Fruit fly (Drosophila melanogaster): ENCODE data around the gene CG33229.

CG33229 gene

DNA sequence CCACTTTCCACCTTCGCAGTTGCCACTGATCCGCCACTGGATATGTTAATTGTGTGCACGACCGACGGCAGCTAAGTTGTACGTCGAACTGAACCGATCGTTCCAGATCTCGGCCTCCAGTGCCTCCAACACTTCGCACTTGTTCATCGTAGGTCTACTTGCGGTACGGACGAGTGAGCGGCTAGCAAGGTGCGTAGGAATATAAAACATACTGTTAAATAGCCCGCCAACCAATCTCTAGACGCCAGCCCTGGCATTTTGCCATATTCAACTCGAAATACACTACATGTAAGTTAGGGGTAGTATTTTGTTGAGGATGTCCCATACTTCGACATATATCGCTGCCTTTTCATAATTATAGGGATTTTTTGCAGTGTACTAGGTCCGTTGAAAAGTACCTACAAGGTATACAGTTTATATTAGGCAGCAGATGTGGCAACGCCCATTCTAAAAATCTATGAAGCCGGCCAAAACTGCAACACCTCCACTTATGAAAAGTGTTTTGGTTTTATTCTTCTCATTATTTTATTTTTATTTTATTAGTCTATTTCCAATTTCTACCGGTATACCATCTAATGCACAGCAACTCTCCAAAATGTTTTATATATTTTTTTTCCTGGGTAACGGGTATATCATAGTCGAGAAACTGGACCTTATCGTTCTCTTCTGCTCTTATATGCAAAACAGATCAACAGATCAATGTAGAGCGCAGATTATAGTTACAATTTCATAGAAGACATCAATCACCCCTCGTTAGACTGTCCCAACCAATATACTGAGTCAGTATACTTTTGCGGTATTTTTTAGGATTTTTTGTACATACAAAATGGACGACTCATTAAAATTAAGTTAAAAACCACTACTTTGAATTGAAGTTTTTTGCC, at the start of gene CG33229, which contains the start of gene pyx:
TSS of gene CG33229 (plus strand) at position 834 of the 884 bp plus-strand sequence.
TSS of gene pyx (minus strand) at position 51 of the 884 bp plus-strand sequence.
- TF ChIP-seq CTCF (optimal IDR thresholded peaks at IDR 0.05): no peak
- TF ChIP-seq CG8478 (optimal IDR thresholded peaks at IDR 0.05): no peak

DNA sequence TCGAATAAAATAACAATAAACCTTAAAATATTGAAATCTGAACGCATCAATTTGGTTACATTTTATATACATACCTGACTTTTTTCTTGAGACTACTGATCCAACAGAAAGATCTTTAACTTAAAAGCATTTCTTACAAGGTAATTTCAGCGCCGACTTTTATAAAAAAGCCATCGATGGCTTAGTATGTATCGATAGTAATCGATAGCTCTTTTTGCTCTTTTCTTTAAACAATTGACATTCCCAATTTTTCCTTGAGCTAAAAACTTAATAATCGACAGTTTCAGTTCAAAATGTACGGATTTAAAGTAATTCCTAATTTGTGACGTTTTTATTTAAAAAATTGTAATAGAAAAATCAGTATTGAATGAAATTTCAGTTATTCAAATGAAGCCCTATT, 49.2 kb upstream of the CG33229 start:
- TF ChIP-seq CG8478 (optimal IDR thresholded peaks at IDR 0.05) (no peak), CTCF (optimal IDR thresholded peaks at IDR 0.05) (no peak)

DNA sequence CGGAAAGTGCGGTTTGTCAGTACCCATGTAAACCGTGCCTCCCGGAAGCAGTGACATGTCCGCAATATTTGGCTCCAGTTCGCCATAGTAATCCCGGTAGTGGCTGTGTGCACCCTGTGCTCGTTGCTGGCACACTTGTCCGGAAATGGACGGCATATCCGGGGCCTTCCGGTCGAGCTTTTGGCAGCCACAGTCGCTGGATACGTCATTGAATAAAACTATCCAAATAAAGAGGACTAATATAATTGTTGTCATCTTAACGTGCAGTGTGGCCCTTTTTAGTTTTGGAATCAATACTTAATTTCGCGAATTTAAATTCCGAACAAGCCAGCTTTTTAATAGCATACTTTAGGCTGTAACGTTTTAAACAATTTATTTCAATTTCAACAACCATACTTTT, 47.7 kb upstream of the CG33229 start, which contains the start of gene CG7049:
TSS of gene CG7049 (minus strand) at position 280 of the 400 bp plus-strand sequence.
- no peak for TF ChIP-seq CG8478 (optimal IDR thresholded peaks at IDR 0.05)
- TF ChIP-seq CTCF (optimal IDR thresholded peaks at IDR 0.05): no peak

DNA sequence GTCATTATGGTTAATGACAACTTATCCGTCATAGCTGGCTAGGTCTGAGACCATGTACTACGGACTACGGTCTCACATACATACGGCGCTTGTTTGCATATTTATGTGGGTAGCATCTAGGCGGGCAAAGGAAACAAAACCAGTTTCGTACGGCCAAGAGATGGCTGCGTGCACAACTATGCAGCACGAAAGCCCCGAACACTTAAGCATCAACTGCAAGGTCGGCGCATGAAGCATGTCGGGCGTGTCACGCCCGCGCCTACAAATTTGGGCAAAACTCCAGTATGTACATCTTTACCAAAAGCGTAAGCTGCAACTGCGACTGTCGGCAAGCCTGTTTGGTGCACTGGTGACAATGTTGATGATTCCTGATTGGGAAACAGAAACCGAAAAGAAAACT, 45.7 kb upstream of the CG33229 start:
- no peak for TF ChIP-seq CTCF (optimal IDR thresholded peaks at IDR 0.05)
- no peak for TF ChIP-seq CG8478 (optimal IDR thresholded peaks at IDR 0.05)

DNA sequence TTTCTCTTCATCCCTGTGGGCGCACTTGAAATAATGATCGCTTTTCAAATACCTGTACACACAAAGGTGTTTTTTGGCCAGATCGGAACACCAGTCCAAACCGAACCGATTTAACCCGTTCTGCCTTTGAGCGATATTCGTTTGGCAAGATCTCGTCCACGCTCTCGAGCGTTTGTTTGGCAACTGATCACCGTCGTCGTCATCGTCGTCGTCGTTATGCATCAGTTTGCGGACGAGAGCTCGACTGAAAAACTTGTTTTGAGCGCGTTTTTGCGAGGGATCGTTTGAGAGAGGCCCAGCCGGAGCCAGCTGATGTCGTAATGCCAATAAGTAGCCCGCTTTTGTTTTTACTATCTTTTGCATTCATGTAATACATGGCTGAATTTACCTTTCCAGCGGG, 45.2 kb upstream of the CG33229 start:
- TF ChIP-seq CTCF (optimal IDR thresholded peaks at IDR 0.05) (no peak), CG8478 (optimal IDR thresholded peaks at IDR 0.05) (no peak)

DNA sequence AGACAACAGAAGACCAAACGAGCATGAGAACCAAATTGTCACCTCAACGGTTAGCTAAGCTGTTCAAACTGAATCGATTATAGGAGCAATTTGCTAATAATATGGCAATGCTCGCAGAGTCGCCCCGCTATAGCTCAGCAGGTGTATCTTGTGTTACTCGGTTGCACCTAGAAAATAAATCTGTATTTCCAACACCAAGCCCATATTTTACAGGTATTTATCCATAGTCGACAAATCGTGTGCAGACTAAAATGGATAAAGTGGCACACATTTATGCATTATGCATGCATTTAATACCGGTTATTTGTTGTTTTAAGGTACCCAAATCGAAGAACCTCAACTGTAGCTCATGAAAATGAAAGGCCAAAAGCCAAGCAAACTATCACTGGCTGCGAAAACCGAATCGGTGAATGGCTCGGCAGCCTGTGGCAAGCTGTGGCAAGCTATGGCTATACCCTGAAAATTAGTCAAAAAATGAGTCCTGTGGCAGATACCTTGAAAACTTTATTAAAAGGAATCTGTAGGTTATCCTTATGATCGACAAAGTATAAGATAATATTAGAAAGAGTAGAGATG, 44.7 kb upstream of the CG33229 start, which contains the start of gene Vdup1:
TSS of gene Vdup1 (minus strand) at position 51 of the 576 bp plus-strand sequence.
- TF ChIP-seq CG8478 (optimal IDR thresholded peaks at IDR 0.05): no peak
- no peak for TF ChIP-seq CTCF (optimal IDR thresholded peaks at IDR 0.05)

DNA sequence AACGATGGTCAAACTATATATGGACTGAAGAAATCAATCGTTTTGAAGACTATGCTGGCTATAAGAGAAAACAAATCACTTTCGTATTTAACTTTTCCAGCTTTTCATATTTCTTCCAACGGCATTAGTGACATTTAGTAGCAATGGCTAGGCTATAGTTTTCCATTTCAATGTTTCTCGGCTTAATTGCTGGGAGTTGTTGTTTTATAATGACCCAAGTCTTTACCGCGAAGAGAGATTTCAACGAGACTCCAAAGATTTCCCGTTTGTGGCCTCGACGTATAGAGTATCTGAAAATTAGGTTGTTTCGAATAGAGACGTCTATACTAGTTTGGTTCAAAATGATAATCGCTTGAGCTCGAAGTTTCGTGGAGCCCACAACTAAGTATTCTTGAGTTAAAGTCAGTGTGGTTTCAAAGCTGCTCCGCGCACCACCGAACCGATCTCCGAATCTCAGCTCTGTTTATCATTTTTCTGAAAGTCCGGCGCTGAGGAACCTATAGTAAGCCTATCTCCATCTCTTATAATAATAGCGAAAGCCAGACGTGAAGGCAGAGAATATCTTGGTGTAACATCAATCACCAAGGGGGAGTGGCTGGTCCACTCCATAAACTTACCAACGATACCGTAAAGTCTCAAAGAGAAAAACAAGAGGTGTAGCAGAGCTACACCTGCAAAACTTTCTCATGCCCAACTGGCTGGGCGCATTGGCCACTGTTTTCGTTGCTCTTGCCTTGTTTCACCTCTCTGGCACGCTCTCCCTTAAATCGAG, 44.0 kb upstream of the CG33229 start, which contains the start of gene CG13875:
TSS of gene CG13875 (plus strand) at position 434 of the 772 bp plus-strand sequence.
- no peak for TF ChIP-seq CG8478 (optimal IDR thresholded peaks at IDR 0.05)
- TF ChIP-seq CTCF (optimal IDR thresholded peaks at IDR 0.05): no peak

DNA sequence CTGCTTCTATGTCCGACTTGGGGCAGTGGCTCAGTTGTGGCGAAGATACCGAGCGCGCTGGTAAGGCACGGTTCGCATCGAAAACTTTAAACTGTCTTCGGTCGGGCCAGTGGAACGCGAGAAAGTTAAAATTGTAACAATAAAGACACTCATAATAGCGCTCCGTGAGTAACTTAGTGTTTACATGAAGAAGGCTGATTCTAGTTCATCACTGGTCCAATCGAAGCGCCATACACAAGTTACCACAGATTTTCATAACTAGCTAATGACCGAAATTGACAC, 43.4 kb upstream of the CG33229 start:
- TF ChIP-seq CTCF (optimal IDR thresholded peaks at IDR 0.05) (no peak), CG8478 (optimal IDR thresholded peaks at IDR 0.05) (no peak)

DNA sequence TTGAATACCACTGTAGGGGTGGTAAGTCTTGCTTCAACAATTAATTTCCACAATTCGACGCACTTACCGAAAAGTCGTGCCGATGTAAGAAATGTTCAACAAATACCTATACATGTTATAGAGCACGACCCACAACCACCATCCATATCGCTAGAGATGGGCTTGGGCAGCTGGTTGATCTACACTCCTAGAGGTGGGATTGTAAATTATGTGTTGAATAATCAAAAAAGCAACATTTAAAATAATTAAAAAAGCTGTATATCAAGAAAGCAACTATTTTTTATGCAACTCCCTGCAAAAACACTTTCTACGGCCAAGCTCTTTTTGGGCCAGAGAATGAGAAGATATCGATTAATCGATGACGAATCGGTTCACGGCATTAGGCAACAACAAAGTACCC, 39.4 kb upstream of the CG33229 start, which contains the start of the genes CG34140, Mkp and Mtch:
TSS of gene CG34140 (minus strand) at position 174 of the 400 bp plus-strand sequence.
TSS of gene Mkp (minus strand) at position 290 of the 400 bp plus-strand sequence.
TSS of gene Mtch (plus strand) at position 376 of the 400 bp plus-strand sequence.
- no peak for TF ChIP-seq CTCF (optimal IDR thresholded peaks at IDR 0.05)

DNA sequence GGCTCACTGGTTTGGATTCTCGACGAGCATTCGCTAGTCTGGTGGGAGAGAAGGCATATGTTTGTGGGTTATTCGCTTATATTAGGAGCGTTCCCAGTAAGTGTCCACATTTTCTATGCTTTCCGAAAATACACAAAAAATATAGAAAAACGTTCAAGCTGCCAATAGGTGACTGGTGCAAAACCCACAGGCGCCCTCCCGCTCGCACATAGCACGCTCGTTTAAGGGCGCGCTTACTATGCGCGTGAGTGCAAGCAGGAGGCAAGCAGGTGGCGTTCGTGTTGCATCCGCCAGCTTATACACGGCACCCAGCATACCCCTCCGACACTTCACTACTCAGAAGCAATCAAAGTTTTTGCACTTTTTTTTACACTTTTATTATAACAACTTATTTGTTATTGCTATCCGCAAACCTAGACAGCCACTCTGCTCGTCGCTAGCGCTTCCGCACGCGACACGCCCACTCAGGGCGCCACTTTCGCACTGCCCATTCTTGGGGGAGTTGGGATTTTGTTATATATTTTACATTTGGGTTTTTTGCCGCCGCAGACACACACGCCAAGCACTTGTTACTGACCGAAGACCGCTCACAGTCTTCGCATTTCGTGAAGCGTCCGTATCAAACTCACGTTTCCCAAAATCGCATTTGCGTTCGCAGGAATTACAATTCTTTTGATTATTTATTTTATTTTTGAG, 24.5 kb upstream of the CG33229 start:
- TF ChIP-seq CTCF (optimal IDR thresholded peaks at IDR 0.05) (peak; percentile 8 to 30), CG8478 (optimal IDR thresholded peaks at IDR 0.05) (no peak)

DNA sequence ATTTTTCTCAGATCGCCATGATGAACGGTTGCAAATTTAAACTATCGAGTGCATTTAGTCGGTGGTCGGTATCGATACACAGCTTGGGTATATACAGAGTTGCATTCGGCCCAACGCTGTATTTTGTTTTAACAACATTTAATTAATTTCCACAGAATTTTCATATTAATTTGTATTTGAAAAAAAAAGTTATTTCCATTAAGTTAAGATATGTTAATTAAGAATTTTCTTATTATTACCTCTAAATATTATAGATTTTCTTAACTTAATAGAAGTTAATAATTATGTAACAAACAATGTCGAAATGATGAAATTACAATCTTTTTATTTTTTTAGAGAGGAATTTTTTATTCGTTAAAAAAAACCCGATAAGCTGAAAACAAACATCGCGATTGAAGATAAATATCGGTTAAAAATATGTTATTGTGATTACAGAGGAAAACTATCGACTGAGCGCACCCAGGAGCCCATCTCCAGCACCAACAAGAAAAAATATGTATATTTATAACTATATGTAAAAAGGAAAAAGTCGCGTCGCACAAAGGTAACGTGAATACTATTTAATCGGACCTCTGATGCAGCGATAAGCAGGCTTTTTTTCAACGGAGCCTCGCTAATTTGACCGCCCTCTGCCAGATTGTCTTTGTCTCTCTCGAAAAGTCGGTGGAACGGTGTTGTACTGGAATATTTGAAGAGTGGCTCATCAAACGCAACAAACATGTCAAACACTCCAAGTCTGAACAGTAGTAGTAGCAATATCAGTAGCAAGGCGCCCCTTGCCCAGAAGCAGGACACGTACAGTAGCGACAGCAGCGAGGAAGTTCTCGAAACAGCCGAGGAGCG, 23.7 kb upstream of the CG33229 start, which contains the start of the genes rno and mri:
TSS of gene rno (minus strand) at position 9 of the 843 bp plus-strand sequence.
TSS of gene mri (plus strand) at position 421 of the 843 bp plus-strand sequence.
- TF ChIP-seq CG8478 (optimal IDR thresholded peaks at IDR 0.05) (no peak), CTCF (optimal IDR thresholded peaks at IDR 0.05) (no peak)

DNA sequence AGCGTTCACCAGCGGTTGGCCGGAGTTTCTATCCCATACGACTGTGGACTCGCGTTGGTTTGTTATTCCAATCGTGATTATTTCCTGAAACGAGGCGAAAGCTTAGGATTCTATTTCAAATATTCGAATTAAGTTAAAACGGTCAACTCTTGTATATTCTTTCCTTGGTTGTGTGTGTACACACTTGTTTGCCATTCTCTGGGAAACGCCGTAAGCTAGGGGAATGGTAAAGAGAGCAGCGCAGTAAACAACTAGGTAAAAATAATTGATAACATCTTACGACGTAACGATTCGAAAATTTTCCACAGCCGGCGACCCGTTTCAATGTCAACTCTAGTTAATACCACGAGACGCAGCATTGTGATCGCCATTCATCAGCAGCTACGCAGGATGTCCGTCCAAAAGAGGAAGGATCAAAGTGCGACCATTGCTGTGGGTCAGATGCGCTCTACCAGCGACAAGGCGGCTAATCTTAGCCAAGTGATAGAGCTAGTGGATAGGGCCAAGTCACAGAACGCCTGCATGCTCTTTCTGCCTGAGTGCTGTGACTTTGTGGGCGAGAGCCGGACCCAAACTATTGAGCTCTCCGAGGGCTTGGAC, 20.0 kb upstream of the CG33229 start, which contains the start of gene NitFhit:
TSS of gene NitFhit (plus strand) at position 195 of the 600 bp plus-strand sequence.
- TF ChIP-seq CTCF (optimal IDR thresholded peaks at IDR 0.05): no peak
- TF ChIP-seq CG8478 (optimal IDR thresholded peaks at IDR 0.05): no peak

DNA sequence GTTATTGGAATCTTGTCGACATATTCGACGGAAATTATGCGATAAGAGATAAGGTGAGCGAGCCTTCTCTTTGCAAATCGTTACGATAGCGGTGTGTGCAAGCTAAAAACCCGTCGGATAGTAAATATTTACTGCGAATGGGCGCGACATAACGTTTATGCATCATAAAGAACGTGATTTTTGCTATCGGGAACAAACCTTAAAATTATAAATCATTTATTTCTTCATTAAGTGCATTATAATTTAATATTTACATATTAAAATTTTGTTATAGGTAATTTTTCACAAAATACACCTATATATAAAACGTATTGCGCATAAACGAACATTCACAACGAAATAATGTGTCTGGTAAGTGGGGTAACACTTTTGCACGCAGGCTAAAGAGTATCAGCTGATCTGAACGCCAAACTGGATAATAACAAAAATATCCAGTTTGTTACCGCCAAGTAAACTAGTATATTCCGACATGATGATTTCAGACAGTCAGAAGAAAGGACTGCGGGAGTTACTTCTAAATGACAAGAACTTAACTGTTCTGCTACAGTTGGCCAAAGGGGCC, 17.8 kb upstream of the CG33229 start, which contains the start of the genes Gk1 and CG13876:
TSS of gene Gk1 (minus strand) at position 122 of the 562 bp plus-strand sequence.
TSS of gene CG13876 (plus strand) at position 412 of the 562 bp plus-strand sequence.
- TF ChIP-seq CTCF (optimal IDR thresholded peaks at IDR 0.05) (no peak), CG8478 (optimal IDR thresholded peaks at IDR 0.05) (no peak)

Data from S2 (cell line).